Fruit fly (Drosophila melanogaster) whole organism, embryonic: Measurements from ENCODE around the gene CG45100.

Experiments used
- Antp ChIP-seq: fragments of 200-800 bp; sonication (Bioruptor generic); optimal IDR thresholded peaks from 3 replicates; lab custom pipeline; 2016; ENCODE audit warnings: missing biosample characterization, missing genetic modification characterization
- B-H2 ChIP-seq: fragments of 200-800 bp; sonication (Bioruptor generic); optimal IDR thresholded peaks from 2 replicates; lab custom pipeline; 2018; ENCODE audit warnings: missing biosample characterization, mild to moderate bottlenecking, missing genetic modification characterization
- Bgb ChIP-seq: fragments of 200-800 bp; sonication (Bioruptor generic); IDR thresholded peaks from 2 replicates; pipeline ENCODE4 v1.3.6; 2022; ENCODE audit warnings: missing biosample characterization, missing genetic modification characterization; ENCODE audit not compliant: partially characterized antibody
- CG10321 ChIP-seq: fragments of 200-800 bp; sonication (Bioruptor generic); IDR thresholded peaks from 2 replicates; pipeline ENCODE4 v1.3.6; 2022; ENCODE audit warnings: missing biosample characterization, missing genetic modification characterization
- CG10959 ChIP-seq: fragments of 200-800 bp; sonication (Bioruptor generic); IDR thresholded peaks from 2 replicates; pipeline ENCODE4 v1.3.6; 2022; ENCODE audit warnings: missing biosample characterization, missing genetic modification characterization
- CG11085 ChIP-seq: fragments of 200-800 bp; sonication (Bioruptor generic); IDR thresholded peaks from 2 replicates; pipeline ENCODE4 v1.3.6; 2022; ENCODE audit warnings: missing biosample characterization, missing genetic modification characterization
- CG12104 ChIP-seq: fragments of 200-800 bp; sonication (Bioruptor generic); optimal IDR thresholded peaks from 3 replicates; lab custom pipeline; 2016; ENCODE audit warnings: missing biosample characterization, missing genetic modification characterization
- CG1233 ChIP-seq: fragments of 200-800 bp; sonication (Bioruptor generic); optimal IDR thresholded peaks from 4 replicates; lab custom pipeline; 2018; ENCODE audit warnings: missing biosample characterization, mild to moderate bottlenecking, missing genetic modification characterization
- CG12769 ChIP-seq: fragments of 200-800 bp; sonication (Bioruptor generic); optimal IDR thresholded peaks from 2 replicates; lab custom pipeline; 2019; ENCODE audit warnings: missing biosample characterization, mild to moderate bottlenecking, missing genetic modification characterization, moderate library complexity
- CG13894 ChIP-seq: fragments of 200-800 bp; sonication (Bioruptor generic); optimal IDR thresholded peaks from 3 replicates; lab custom pipeline; 2018; ENCODE audit warnings: missing biosample characterization, mild to moderate bottlenecking, missing genetic modification characterization, moderate library complexity
- CG15269 ChIP-seq: fragments of 200-800 bp; sonication (Bioruptor generic); optimal IDR thresholded peaks from 2 replicates; lab custom pipeline; 2018; ENCODE audit warnings: missing biosample characterization, mild to moderate bottlenecking, missing genetic modification characterization, moderate library complexity
- CG15479 ChIP-seq: fragments of 200-800 bp; sonication (Bioruptor generic); optimal IDR thresholded peaks from 3 replicates; lab custom pipeline; 2019; ENCODE audit warnings: missing biosample characterization, mild to moderate bottlenecking, missing genetic modification characterization, moderate library complexity
- CG1647 ChIP-seq: fragments of 200-800 bp; sonication (Bioruptor generic); optimal IDR thresholded peaks from 3 replicates; lab custom pipeline; 2016; ENCODE audit warnings: missing biosample characterization, missing genetic modification characterization
- CG18262 ChIP-seq: fragments of 200-800 bp; optimal IDR thresholded peaks from 3 replicates; lab custom pipeline; 2019; ENCODE audit warnings: missing biosample characterization, mild to moderate bottlenecking, missing genetic modification characterization, moderate library complexity
- CG18764 ChIP-seq: fragments of 200-800 bp; sonication (Bioruptor generic); optimal IDR thresholded peaks from 3 replicates; lab custom pipeline; 2016; ENCODE audit warnings: missing biosample characterization, missing genetic modification characterization
- CG3281 ChIP-seq: fragments of 200-800 bp; sonication (Bioruptor generic); optimal IDR thresholded peaks from 3 replicates; lab custom pipeline; 2017; ENCODE audit warnings: missing biosample characterization, mild to moderate bottlenecking, missing genetic modification characterization
- CG34224 ChIP-seq: fragments of 200-800 bp; sonication (Bioruptor generic); IDR thresholded peaks from 3 replicates; pipeline ENCODE4 v1.3.6; 2022; ENCODE audit warnings: missing biosample characterization, missing genetic modification characterization; ENCODE audit not compliant: partially characterized antibody
- CG3838 ChIP-seq: fragments of 200-800 bp; sonication (Bioruptor generic); optimal IDR thresholded peaks from 3 replicates; lab custom pipeline; 2016; ENCODE audit warnings: missing biosample characterization, missing genetic modification characterization
- CG4360 ChIP-seq: fragments of 200-800 bp; sonication (Bioruptor generic); IDR thresholded peaks from 2 replicates; pipeline ENCODE4 v1.3.6; 2022; ENCODE audit warnings: missing biosample characterization, missing genetic modification characterization
- CG4617 ChIP-seq: fragments of 200-800 bp; sonication (Bioruptor generic); optimal IDR thresholded peaks from 3 replicates; lab custom pipeline; 2016; ENCODE audit warnings: missing biosample characterization, missing genetic modification characterization, borderline replicate concordance
- CG4707 ChIP-seq: fragments of 200-800 bp; sonication (Bioruptor generic); optimal IDR thresholded peaks from 2 replicates; lab custom pipeline; 2018; ENCODE audit warnings: missing biosample characterization, mild to moderate bottlenecking, missing genetic modification characterization, moderate library complexity
- CG4820 ChIP-seq: fragments of 200-800 bp; sonication (Bioruptor generic); optimal IDR thresholded peaks from 3 replicates; lab custom pipeline; 2016; ENCODE audit warnings: missing biosample characterization, missing genetic modification characterization
- CG7839 ChIP-seq: fragments of 200-800 bp; sonication (Bioruptor generic); optimal IDR thresholded peaks from 3 replicates; lab custom pipeline; 2018; ENCODE audit warnings: missing biosample characterization, mild to moderate bottlenecking, missing genetic modification characterization, moderate library complexity
- Dbx ChIP-seq: fragments of 200-800 bp; sonication (Bioruptor generic); IDR thresholded peaks from 3 replicates; pipeline ENCODE4 v1.3.6; 2022; ENCODE audit warnings: missing biosample characterization, missing genetic modification characterization
- Deaf1 ChIP-seq: fragments of 200-800 bp; optimal IDR thresholded peaks from 3 replicates; lab custom pipeline; 2019; ENCODE audit warnings: missing biosample characterization, mild to moderate bottlenecking, missing genetic modification characterization, moderate library complexity
- Dek ChIP-seq: fragments of 200-800 bp; sonication (Bioruptor generic); optimal IDR thresholded peaks from 3 replicates; lab custom pipeline; 2019; ENCODE audit warnings: missing biosample characterization, mild to moderate bottlenecking, missing genetic modification characterization, moderate library complexity
- ERR ChIP-seq: fragments of 200-800 bp; sonication (Bioruptor generic); optimal IDR thresholded peaks from 2 replicates; lab custom pipeline; 2016; ENCODE audit warnings: missing biosample characterization, missing genetic modification characterization
- GATAe ChIP-seq: fragments of 200-800 bp; sonication (Bioruptor generic); conservative IDR thresholded peaks from 2 replicates; pipeline ENCODE4 v1.3.6; 2022; ENCODE audit warnings: missing biosample characterization, missing genetic modification characterization
- Hand ChIP-seq: fragments of 200-800 bp; sonication (Bioruptor generic); optimal IDR thresholded peaks from 2 replicates; lab custom pipeline; 2017; ENCODE audit warnings: mild to moderate bottlenecking, missing biosample characterization, missing genetic modification reagents, missing genetic modification characterization
- Med ChIP-seq: fragments of 200-800 bp; sonication (Bioruptor generic); peaks from one replicate; lab custom pipeline; 2016; ENCODE audit warnings: missing biosample characterization, missing genetic modification characterization, mild to moderate bottlenecking, inconsistent platforms, moderate library complexity
- Nf-YA ChIP-seq: fragments of 200-800 bp; sonication (Bioruptor generic); IDR thresholded peaks from 2 replicates; pipeline ENCODE4 v1.3.6; 2022; ENCODE audit warnings: missing biosample characterization, missing genetic modification characterization
- Pdp1 ChIP-seq, 2 experiments: fragments of 200-800 bp; sonication (Bioruptor generic); optimal IDR thresholded peaks; 3 replicates each; lab custom pipeline; 2016; ENCODE audit warnings: missing biosample characterization in 2 of 2, missing genetic modification characterization in 2 of 2, mild to moderate bottlenecking in 1 of 2, moderate library complexity in 1 of 2
- Stat92E ChIP-seq, 3 experiments: fragments of >200 bp in 2 of 3; fragments of 200-800 bp in 1 of 3; sonication (Bioruptor generic) in 1 of 3; optimal IDR thresholded peaks; 2 replicates each; lab custom pipeline; 2017 to 2019; ENCODE audit warnings: missing biosample characterization in 3 of 3, missing genetic modification characterization in 3 of 3, mild to moderate bottlenecking in 1 of 3, moderate library complexity in 1 of 3
- corto ChIP-seq: fragments of 200-800 bp; sonication (Bioruptor generic); optimal IDR thresholded peaks from 2 replicates; lab custom pipeline; 2016; ENCODE audit warnings: missing biosample characterization, mild to moderate bottlenecking, missing genetic modification characterization, moderate library complexity
- crol ChIP-seq: fragments of 200-800 bp; sonication (Bioruptor generic); IDR thresholded peaks from 2 replicates; pipeline ENCODE4 v1.3.6; 2022; ENCODE audit warnings: missing biosample characterization, missing genetic modification characterization
- dan ChIP-seq: fragments of 200-800 bp; sonication (Bioruptor generic); IDR thresholded peaks from 2 replicates; pipeline ENCODE4 v1.3.6; 2022; ENCODE audit warnings: missing biosample characterization, missing genetic modification characterization
- danr ChIP-seq: fragments of 200-800 bp; sonication (Bioruptor generic); IDR thresholded peaks from 2 replicates; pipeline ENCODE4 v1.3.6; 2022; ENCODE audit warnings: missing biosample characterization, missing genetic modification characterization
- esg ChIP-seq: fragments of 200-800 bp; sonication (Bioruptor generic); conservative IDR thresholded peaks from 2 replicates; pipeline ENCODE4 v1.3.6; 2022; ENCODE audit warnings: missing biosample characterization, missing genetic modification characterization
- exex ChIP-seq: fragments of 200-800 bp; sonication (Bioruptor generic); optimal IDR thresholded peaks from 4 replicates; lab custom pipeline; 2018; ENCODE audit warnings: missing biosample characterization, mild to moderate bottlenecking, missing genetic modification characterization, moderate library complexity
- fd96Cb ChIP-seq: fragments of 200-800 bp; sonication (Bioruptor generic); optimal IDR thresholded peaks from 2 replicates; lab custom pipeline; 2018; ENCODE audit warnings: missing biosample characterization, mild to moderate bottlenecking, missing genetic modification characterization, moderate library complexity
- h ChIP-seq: fragments of >200 bp; optimal IDR thresholded peaks from 2 replicates; lab custom pipeline; 2017
- jumu ChIP-seq: fragments of 200-800 bp; sonication (Bioruptor generic); optimal IDR thresholded peaks from 3 replicates; lab custom pipeline; 2016; ENCODE audit warnings: missing biosample characterization, missing genetic modification characterization
- mirr ChIP-seq: fragments of 200-800 bp; sonication (Bioruptor generic); optimal IDR thresholded peaks from 3 replicates; lab custom pipeline; 2018; ENCODE audit warnings: missing biosample characterization, mild to moderate bottlenecking, missing genetic modification characterization
- ro ChIP-seq: fragments of 200-800 bp; sonication (Bioruptor generic); IDR thresholded peaks from 2 replicates; pipeline ENCODE4 v1.3.6; 2022; ENCODE audit warnings: missing biosample characterization, missing genetic modification characterization
- sc ChIP-seq, 3 experiments: fragments of >200 bp in 2 of 3; fragments of 200-800 bp in 1 of 3; sonication (Bioruptor generic) in 1 of 3; optimal IDR thresholded peaks; 2 replicates in 2 of 3; 3 replicates in 1 of 3; lab custom pipeline; 2017; ENCODE audit warnings: mild to moderate bottlenecking in 1 of 3, missing biosample characterization in 1 of 3, missing genetic modification characterization in 1 of 3, missing genetic modification reagents in 1 of 3
- seq ChIP-seq: fragments of 200-800 bp; sonication (Bioruptor generic); IDR thresholded peaks from 2 replicates; pipeline ENCODE4 v1.3.6; 2022; ENCODE audit warnings: missing biosample characterization, missing genetic modification characterization
- ttk ChIP-seq: fragments of 200-800 bp; sonication (Bioruptor generic); IDR thresholded peaks from 2 replicates; pipeline ENCODE4 v2.1.2; 2022; ENCODE audit warnings: missing biosample characterization, missing genetic modification characterization
- unc-4 ChIP-seq: fragments of 200-800 bp; sonication (Bioruptor generic); IDR thresholded peaks from 2 replicates; pipeline ENCODE4 v1.3.6; 2022; ENCODE audit warnings: missing biosample characterization, missing genetic modification characterization; ENCODE audit not compliant: partially characterized antibody

CG45100 gene

DNA sequence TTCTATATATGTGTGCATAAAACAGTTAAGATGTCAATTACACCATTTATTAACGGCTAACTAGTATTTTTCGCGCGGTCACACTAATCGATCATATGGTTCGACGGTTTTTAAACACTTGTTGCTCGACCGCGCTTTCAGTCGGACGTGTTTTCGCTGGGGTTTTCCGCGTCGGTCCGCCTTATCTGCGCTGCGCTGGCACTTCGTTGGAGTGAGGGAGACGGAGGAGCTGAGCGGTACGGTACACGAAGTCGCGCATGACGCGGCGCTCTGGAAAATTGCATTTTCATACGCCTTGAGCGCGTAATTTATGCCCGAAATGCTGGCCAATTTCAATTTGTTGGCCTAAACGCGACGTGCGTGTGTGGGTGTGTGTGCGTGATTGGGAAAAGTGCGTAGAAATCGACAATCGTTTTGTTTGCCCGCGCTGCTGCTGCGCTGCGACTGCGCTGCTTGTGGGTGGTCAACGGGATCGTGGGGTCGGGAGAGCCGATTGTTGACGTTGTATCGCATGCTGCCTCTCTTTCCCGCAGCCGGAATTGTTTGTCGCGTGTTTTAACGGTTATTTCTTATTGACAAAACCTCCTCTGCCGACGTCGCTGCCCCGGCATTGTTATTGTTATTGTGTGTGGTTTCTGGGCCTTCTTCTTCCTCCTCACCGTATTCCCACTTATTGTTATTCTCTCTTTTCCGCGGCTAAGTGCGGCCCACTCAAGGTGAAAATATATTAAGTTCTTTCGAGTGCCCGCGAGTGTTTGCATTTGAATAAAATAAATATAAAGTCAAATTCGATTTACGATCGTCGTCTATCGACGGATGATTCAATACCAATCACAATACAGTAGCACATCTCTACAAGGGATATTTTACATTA is 42.8 kb upstream of the CG45100 start, which contains the start of gene Itpr (continued):
- TF ChIP-seq Bgb (GFP tag; lab: Robert Waterston, UW) (peak; percentile 53; the same call in 1 of the 2 replicates), CG4820 (GFP tag; lab: Kevin White, UChicago) (no peak), crol (GFP tag; lab: Robert Waterston, UW) (peak; percentile 93), CG15479 (peak; percentile 18), CG4707 (GFP tag; lab: Kevin White, UChicago) (no peak), CG3281 (no peak), CG1647 (GFP tag; lab: Kevin White, UChicago) (no peak), exex (tag; lab: Kevin White, UChicago) (no peak), CG18262 (tag; lab: Kevin White, UChicago) (no peak), ro (GFP tag; lab: Robert Waterston, UW) (no peak), Pdp1 (GFP tag; optimal IDR thresholded peaks at IDR 0.05; lab: Kevin White, UChicago) (no peak), Antp (GFP tag; lab: Kevin White, UChicago) (no peak), CG11085 (GFP tag; lab: Robert Waterston, UW) (no peak), Nf-YA (GFP tag; lab: Robert Waterston, UW) (no peak), CG15269 (tag; lab: Kevin White, UChicago) (no peak), sc (optimal IDR thresholded peaks at IDR 0.05; lab: Kevin White, UChicago) (no peak), sc (GFP tag; optimal IDR thresholded peaks at IDR 0.05; lab: Kevin White, UChicago) (no peak), Stat92E (GFP tag; optimal IDR thresholded peaks at IDR 0.05; lab: Kevin White, UChicago) (no peak), CG34224 (GFP tag; lab: Robert Waterston, UW) (no peak), esg (no peak), Hand (GFP tag; lab: Kevin White, UChicago) (no peak), ttk (no peak), CG4617 (GFP tag; lab: Kevin White, UChicago) (no peak), CG3838 (GFP tag; lab: Kevin White, UChicago) (no peak), corto (peak; percentile 20), CG12104 (GFP tag; lab: Kevin White, UChicago) (no peak), ERR (GFP tag; lab: Kevin White, UChicago) (no peak), B-H2 (no peak), CG12769 (tag; lab: Kevin White, UChicago) (peak; percentile 80), jumu (no peak), fd96Cb (tag; lab: Kevin White, UChicago) (no peak), unc-4 (GFP tag; lab: Robert Waterston, UW) (peak; percentile 38; the same call in 1 of the 2 replicates), seq (no peak), h (no peak), CG18764 (GFP tag; lab: Kevin White, UChicago) (no peak), GATAe (GFP tag; lab: Robert Waterston, UW) (no peak), dan (no peak), Med (GFP tag; lab: Kevin White, UChicago) (peak; percentile 86), Deaf1 (tag; lab: Kevin White, UChicago) (peak; percentile 70), CG13894 (no peak), CG1233 (GFP tag; lab: Kevin White, UChicago) (no peak), danr (no peak), CG10321 (GFP tag; lab: Robert Waterston, UW) (no peak), CG10959 (GFP tag; lab: Robert Waterston, UW) (no peak), mirr (GFP tag; lab: Kevin White, UChicago) (peak; percentile 14), CG4360 (GFP tag; lab: Robert Waterston, UW) (peak; percentile 9; the same call in 1 of the 2 replicates), Dek (tag; lab: Kevin White, UChicago) (no peak), Dbx (0 out of 3 replicates have a peak, but pooled peaks have one; percentile 28), CG7839 (tag; lab: Kevin White, UChicago) (no peak)
